Worm (Caenorhabditis elegans) whole organism, midembryonic: ENCODE data around the gene Y27F2A.9.
"Not testable (repeated sequence)": the region's sequence is repeated elsewhere in the genome, so short reads cannot be mapped to it uniquely, and the experiment has no call there.

Experiments
- T22C8.4 ChIP-seq: fragments of 200-800 bp; sonication (Bioruptor generic); IDR thresholded peaks from 2 replicates; pipeline ENCODE4 v1.3.6; 2022; ENCODE audit warnings: missing genetic modification characterization, missing compliant biosample characterization
- cog-1 ChIP-seq: sonication (generic microtip); optimal IDR thresholded peaks from 2 replicates; lab custom pipeline; 2016; ENCODE audit warnings: missing genetic modification characterization, missing compliant biosample characterization
- flt-1 ChIP-seq: fragments of 200-800 bp; sonication (Bioruptor generic); IDR thresholded peaks from 2 replicates; pipeline ENCODE4 v1.3.6; 2022; ENCODE audit warnings: missing genetic modification characterization, missing compliant biosample characterization
- klf-2 ChIP-seq: fragments of 200-800 bp; sonication (Bioruptor generic); conservative IDR thresholded peaks from 2 replicates; pipeline ENCODE4 v1.3.6; 2022; ENCODE audit warnings: missing genetic modification reagents, missing genetic modification characterization, missing compliant biosample characterization
- med-1 ChIP-seq: sonication (generic microtip); optimal IDR thresholded peaks from 2 replicates; lab custom pipeline; 2017; ENCODE audit warnings: missing genetic modification characterization, mild to moderate bottlenecking, missing compliant biosample characterization, antibody characterized with exemption, missing genetic modification reagents; ENCODE audit not compliant: insufficient read depth
- ref-1 ChIP-seq: fragments of 200-800 bp; sonication (Bioruptor generic); conservative IDR thresholded peaks from 2 replicates; pipeline ENCODE4 v1.3.6; 2022; ENCODE audit warnings: missing genetic modification reagents, missing genetic modification characterization, missing compliant biosample characterization
- tab-1 ChIP-seq: fragments of 200-800 bp; sonication (Bioruptor generic); IDR thresholded peaks from 2 replicates; pipeline ENCODE4 v1.3.6; 2022; ENCODE audit warnings: missing genetic modification characterization, missing compliant biosample characterization
- ztf-23 ChIP-seq: fragments of 200-800 bp; sonication (Bioruptor generic); IDR thresholded peaks from 2 replicates; pipeline ENCODE4 v1.3.6; 2022; ENCODE audit warnings: missing genetic modification reagents, missing genetic modification characterization, missing compliant biosample characterization
- ztf-29 ChIP-seq: fragments of 200-800 bp; sonication (Bioruptor generic); IDR thresholded peaks from 2 replicates; pipeline ENCODE4 v1.3.6; 2022; ENCODE audit warnings: missing genetic modification reagents, missing genetic modification characterization, missing compliant biosample characterization

ce11 chrII:3142855-3143254, 48.6 kb downstream of the Y27F2A.9 start, which contains the start of gene sri-42:
- TF ChIP-seq T22C8.4 (GFP tag; lab: Robert Waterston, UW); ref-1 (GFP tag; lab: Robert Waterston, UW); flt-1 (GFP tag; lab: Robert Waterston, UW); klf-2 (GFP tag; lab: Robert Waterston, UW); ztf-23 (GFP tag; lab: Robert Waterston, UW); cog-1 (tag; lab: Kevin White, UChicago); ztf-29; med-1; tab-1 (GFP tag; lab: Robert Waterston, UW): not testable (repeated sequence)
